Worm (Caenorhabditis elegans) whole organism, mixed stage, embryonic: ENCODE results near the gene F32F2.4.

ENCODE experiments used
- ceh-83 ChIP-seq: fragments of 200-800 bp; sonication (Bioruptor generic); optimal IDR thresholded peaks from 2 replicates; lab custom pipeline; 2018; ENCODE audit warnings: mild to moderate bottlenecking, missing genetic modification characterization, missing compliant biosample characterization
- ces-1 ChIP-seq: fragments of 150-350 bp; optimal IDR thresholded peaks from 2 replicates; lab custom pipeline; 2014; ENCODE audit warnings: missing biosample characterization, missing genetic modification reagents, missing genetic modification characterization
- lin-13 ChIP-seq: fragments of 150-350 bp; optimal IDR thresholded peaks from 2 replicates; lab custom pipeline; 2014; ENCODE audit warnings: missing biosample characterization, missing genetic modification characterization
- mls-2 ChIP-seq: sonication (generic microtip); optimal IDR thresholded peaks from 2 replicates; lab custom pipeline; 2016; ENCODE audit warnings: mild to moderate bottlenecking, missing genetic modification characterization, moderate library complexity, missing compliant biosample characterization
- nhr-12 ChIP-seq: fragments of 150-350 bp; optimal IDR thresholded peaks from 2 replicates; lab custom pipeline; 2014; ENCODE audit warnings: missing biosample characterization, missing genetic modification characterization
- snpc-4 ChIP-seq: fragments of 150-350 bp; optimal IDR thresholded peaks from 2 replicates; lab custom pipeline; 2014; ENCODE audit warnings: missing biosample characterization, missing genetic modification characterization
- sptf-1 ChIP-seq: sonication (generic microtip); optimal IDR thresholded peaks from 2 replicates; lab custom pipeline; 2017; ENCODE audit warnings: mild to moderate bottlenecking, missing genetic modification characterization, moderate library complexity, missing compliant biosample characterization

ce11 chrV:13298706-13299105 lies 22.6 kb downstream of the F32F2.4 start:
- no peak for TF ChIP-seq ceh-83 (GFP tag; lab: Kevin White, UChicago)
- no peak for TF ChIP-seq sptf-1 (tag; lab: Kevin White, UChicago)
- TF ChIP-seq nhr-12 (tag; lab: Kevin White, UChicago), result no peak
- TF ChIP-seq ces-1 (GFP tag; lab: Kevin White, UChicago), result no peak
- TF ChIP-seq lin-13 (tag; lab: Kevin White, UChicago), result no peak
- TF ChIP-seq snpc-4, result no peak
- TF ChIP-seq mls-2 (tag; lab: Kevin White, UChicago), result no peak
